Fruit fly (Drosophila melanogaster) whole organism, adult: ENCODE data around the gene CG32086.

Experiments
- CG11617 ChIP-seq: fragments of 200-800 bp; sonication (Bioruptor generic); optimal IDR thresholded peaks from 2 replicates; lab custom pipeline; 2017; ENCODE audit warnings: mild to moderate bottlenecking, missing biosample characterization, missing genetic modification reagents, missing genetic modification characterization
- CG12768 ChIP-seq: fragments of 200-800 bp; sonication (Bioruptor generic); optimal IDR thresholded peaks from 2 replicates; lab custom pipeline; 2017; ENCODE audit warnings: missing biosample characterization, missing genetic modification characterization, mild to moderate bottlenecking, moderate library complexity, missing genetic modification reagents
- CG14711 ChIP-seq: fragments of 200-800 bp; sonication (Bioruptor generic); optimal IDR thresholded peaks from 2 replicates; lab custom pipeline; 2018; ENCODE audit warnings: missing biosample characterization, mild to moderate bottlenecking, missing genetic modification characterization, moderate library complexity
- CG1620 ChIP-seq: fragments of 200-800 bp; sonication (Bioruptor generic); optimal IDR thresholded peaks from 2 replicates; lab custom pipeline; 2016; ENCODE audit warnings: missing biosample characterization, missing genetic modification characterization
- CG33017 ChIP-seq: fragments of 200-800 bp; sonication (Bioruptor generic); optimal IDR thresholded peaks from 2 replicates; lab custom pipeline; 2018; ENCODE audit warnings: missing biosample characterization, mild to moderate bottlenecking, missing genetic modification characterization, moderate library complexity
- CG5204 ChIP-seq: fragments of 200-800 bp; sonication (Bioruptor generic); optimal IDR thresholded peaks from 2 replicates; lab custom pipeline; 2016; ENCODE audit warnings: missing biosample characterization, missing genetic modification characterization
- CG7045 ChIP-seq: fragments of 200-800 bp; sonication (Bioruptor generic); optimal IDR thresholded peaks from 2 replicates; lab custom pipeline; 2017; ENCODE audit warnings: missing biosample characterization, mild to moderate bottlenecking, missing genetic modification characterization
- CG7101 ChIP-seq: fragments of 200-800 bp; sonication (Bioruptor generic); optimal IDR thresholded peaks from 2 replicates; lab custom pipeline; 2018; ENCODE audit warnings: missing biosample characterization, mild to moderate bottlenecking, missing genetic modification characterization, moderate library complexity
- Clk ChIP-seq: fragments of 200-800 bp; sonication (Bioruptor generic); optimal IDR thresholded peaks from 2 replicates; lab custom pipeline; 2017; ENCODE audit warnings: missing biosample characterization, missing genetic modification characterization
- Crg-1 ChIP-seq: fragments of 200-800 bp; sonication (Bioruptor generic); optimal IDR thresholded peaks from 2 replicates; lab custom pipeline; 2016; ENCODE audit warnings: missing biosample characterization, missing genetic modification characterization
- Hr96 ChIP-seq: fragments of 200-800 bp; sonication (Bioruptor generic); optimal IDR thresholded peaks from 2 replicates; lab custom pipeline; 2016; ENCODE audit warnings: missing biosample characterization, missing genetic modification characterization
- Mnt ChIP-seq: fragments of 200-800 bp; sonication (Bioruptor generic); optimal IDR thresholded peaks from 2 replicates; lab custom pipeline; 2016; ENCODE audit warnings: missing biosample characterization, mild to moderate bottlenecking, missing genetic modification characterization
- bab1 ChIP-seq: fragments of 200-800 bp; sonication (Bioruptor generic); optimal IDR thresholded peaks from 3 replicates; lab custom pipeline; 2019; ENCODE audit warnings: missing biosample characterization, mild to moderate bottlenecking, missing genetic modification characterization, moderate library complexity
- cic ChIP-seq: fragments of 200-800 bp; sonication (Bioruptor generic); optimal IDR thresholded peaks from 2 replicates; lab custom pipeline; 2017; ENCODE audit warnings: missing biosample characterization, mild to moderate bottlenecking, missing genetic modification characterization, moderate library complexity
- cnc ChIP-seq, 2 experiments: fragments of >200 bp; optimal IDR thresholded peaks; 2 replicates each; lab custom pipeline; 2017
- kay ChIP-seq: fragments of 200-800 bp; sonication (Bioruptor generic); peaks from one replicate; lab custom pipeline; 2016; ENCODE audit warnings: missing biosample characterization, missing genetic modification characterization, borderline replicate concordance
- ovo ChIP-seq: fragments of 200-800 bp; sonication (Bioruptor generic); optimal IDR thresholded peaks from 2 replicates; lab custom pipeline; 2016; ENCODE audit warnings: missing biosample characterization, missing genetic modification characterization
- pad ChIP-seq: fragments of 200-800 bp; sonication (Bioruptor generic); optimal IDR thresholded peaks from 3 replicates; lab custom pipeline; 2017; ENCODE audit warnings: missing biosample characterization, missing genetic modification characterization, mild to moderate bottlenecking, moderate library complexity, missing genetic modification reagents
- tj ChIP-seq: fragments of 200-800 bp; sonication (Bioruptor generic); optimal IDR thresholded peaks from 3 replicates; lab custom pipeline; 2017; ENCODE audit warnings: missing biosample characterization, mild to moderate bottlenecking, missing genetic modification characterization, moderate library complexity
- toe ChIP-seq: fragments of 200-800 bp; sonication (Bioruptor generic); optimal IDR thresholded peaks from 2 replicates; lab custom pipeline; 2016; ENCODE audit warnings: missing biosample characterization, missing genetic modification characterization

CG32086 gene

DNA sequence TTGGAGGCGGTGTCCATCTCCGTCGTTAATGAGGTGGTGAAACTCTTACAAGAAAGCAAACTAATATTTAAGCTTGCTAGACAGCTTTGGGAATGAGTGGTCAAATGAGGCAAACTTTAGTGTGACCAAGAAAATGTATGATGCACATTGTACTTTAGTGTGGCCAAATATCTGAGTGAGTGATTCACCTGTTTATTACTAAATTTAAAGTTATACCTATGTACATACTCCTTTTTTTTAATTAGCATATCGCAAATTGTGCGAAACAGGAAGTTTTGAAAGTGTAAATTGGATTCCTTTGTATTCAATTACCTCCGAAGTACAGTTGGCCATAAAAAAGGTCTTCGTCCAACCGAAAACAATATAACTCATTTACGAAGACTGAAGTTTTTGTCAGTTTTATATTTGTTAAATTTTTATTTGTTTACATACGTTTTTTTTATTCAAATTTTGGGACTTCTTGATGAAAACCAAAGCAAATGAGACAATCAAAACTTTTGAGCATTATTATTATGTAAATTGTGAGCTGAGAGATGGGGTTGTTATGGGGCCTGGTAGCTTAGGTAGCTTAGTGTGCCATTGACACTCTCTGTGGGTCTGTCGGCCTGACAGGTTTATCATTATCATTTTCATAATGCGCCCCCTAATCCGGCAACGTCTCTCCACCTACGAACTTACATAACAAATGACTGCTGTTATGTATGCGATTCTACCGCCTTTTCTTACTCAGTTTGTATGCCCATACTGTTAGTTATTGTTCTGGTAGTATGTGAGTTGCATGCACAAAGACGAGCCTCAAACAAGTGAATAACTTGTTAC is 44.1 kb downstream of the CG32086 start:
- TF ChIP-seq CG12768 (no peak), CG14711 (tag; lab: Kevin White, UChicago) (no peak), CG5204 (GFP tag; lab: Kevin White, UChicago) (no peak), cic (GFP tag; lab: Kevin White, UChicago) (no peak), CG7101 (tag; lab: Kevin White, UChicago) (no peak), CG1620 (GFP tag; lab: Kevin White, UChicago) (no peak), ovo (GFP tag; lab: Kevin White, UChicago) (no peak), cnc (optimal IDR thresholded peaks at IDR 0.05; lab: Kevin White, UChicago) (no peak), bab1 (GFP tag; lab: Kevin White, UChicago) (no peak), toe (GFP tag; lab: Kevin White, UChicago) (no peak), Clk (GFP tag; lab: Kevin White, UChicago) (no peak)

DNA sequence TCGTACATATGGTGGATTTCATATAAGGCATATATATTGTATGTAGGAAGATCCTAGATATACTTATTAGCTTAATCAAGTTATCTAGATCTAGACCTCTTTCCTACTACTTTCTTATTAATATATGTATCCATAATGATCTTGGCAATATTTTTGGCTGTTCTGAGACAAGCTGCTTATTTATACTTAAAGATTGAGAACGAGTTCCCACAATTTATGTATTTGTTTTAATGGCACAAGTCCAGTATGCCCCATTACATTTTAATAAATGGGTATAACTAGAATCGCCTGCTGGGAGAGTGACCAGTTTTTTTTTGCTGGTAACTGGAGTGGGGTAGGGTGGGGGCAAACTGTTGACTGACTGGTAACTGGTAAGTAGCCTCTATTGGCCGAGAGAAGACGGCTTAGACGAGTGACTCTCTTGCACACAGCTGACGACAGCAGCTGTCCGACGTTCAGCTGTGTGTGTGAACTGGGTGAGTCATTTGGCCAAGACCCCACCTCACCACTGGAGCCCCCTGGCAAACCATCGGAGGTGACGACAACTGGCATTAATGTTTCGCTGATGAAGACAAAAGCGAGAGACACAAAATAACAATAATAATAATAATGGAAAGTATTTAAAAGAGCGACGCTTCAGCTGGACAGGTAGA is 47.0 kb downstream of the CG32086 start:
- TF ChIP-seq kay (peak; percentile 89), CG7045 (GFP tag; lab: Kevin White, UChicago) (no peak), CG5204 (GFP tag; lab: Kevin White, UChicago) (no peak), tj (peak; percentile 81)

DNA sequence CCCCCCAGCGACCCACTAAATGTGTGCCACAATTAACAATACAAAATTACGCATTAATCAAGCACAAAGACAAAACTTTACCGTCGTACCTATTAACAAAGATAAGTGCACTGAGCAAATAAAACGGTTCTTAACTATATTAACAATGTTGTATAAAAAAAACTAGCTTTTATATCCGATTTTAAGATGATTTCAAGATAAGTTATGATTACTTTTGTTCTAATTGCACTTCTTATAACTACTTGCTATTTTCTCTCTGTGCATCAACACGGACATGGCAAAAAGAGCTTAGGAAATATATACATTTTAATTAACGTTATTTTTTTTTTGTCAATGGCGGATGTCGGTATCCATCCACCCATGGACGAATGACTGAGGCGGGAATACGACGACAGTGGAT is 47.7 kb downstream of the CG32086 start:
- TF ChIP-seq bab1 (GFP tag; lab: Kevin White, UChicago) = no peak
- TF ChIP-seq Mnt = no peak
- no peak for TF ChIP-seq pad (GFP tag; lab: Kevin White, UChicago)
- no peak for TF ChIP-seq Crg-1 (GFP tag; lab: Kevin White, UChicago)
- no peak for TF ChIP-seq CG7101 (tag; lab: Kevin White, UChicago)
- no peak for TF ChIP-seq ovo (GFP tag; lab: Kevin White, UChicago)
- no peak for TF ChIP-seq Clk (GFP tag; lab: Kevin White, UChicago)
- no peak for TF ChIP-seq CG33017 (tag; lab: Kevin White, UChicago)
- TF ChIP-seq CG11617 (GFP tag; lab: Kevin White, UChicago) = no peak
- TF ChIP-seq cic (GFP tag; lab: Kevin White, UChicago) = no peak
- TF ChIP-seq kay = no peak
- no peak for TF ChIP-seq tj
- no peak for TF ChIP-seq cnc (optimal IDR thresholded peaks at IDR 0.05; lab: Kevin White, UChicago)
- no peak for TF ChIP-seq CG1620 (GFP tag; lab: Kevin White, UChicago)

DNA sequence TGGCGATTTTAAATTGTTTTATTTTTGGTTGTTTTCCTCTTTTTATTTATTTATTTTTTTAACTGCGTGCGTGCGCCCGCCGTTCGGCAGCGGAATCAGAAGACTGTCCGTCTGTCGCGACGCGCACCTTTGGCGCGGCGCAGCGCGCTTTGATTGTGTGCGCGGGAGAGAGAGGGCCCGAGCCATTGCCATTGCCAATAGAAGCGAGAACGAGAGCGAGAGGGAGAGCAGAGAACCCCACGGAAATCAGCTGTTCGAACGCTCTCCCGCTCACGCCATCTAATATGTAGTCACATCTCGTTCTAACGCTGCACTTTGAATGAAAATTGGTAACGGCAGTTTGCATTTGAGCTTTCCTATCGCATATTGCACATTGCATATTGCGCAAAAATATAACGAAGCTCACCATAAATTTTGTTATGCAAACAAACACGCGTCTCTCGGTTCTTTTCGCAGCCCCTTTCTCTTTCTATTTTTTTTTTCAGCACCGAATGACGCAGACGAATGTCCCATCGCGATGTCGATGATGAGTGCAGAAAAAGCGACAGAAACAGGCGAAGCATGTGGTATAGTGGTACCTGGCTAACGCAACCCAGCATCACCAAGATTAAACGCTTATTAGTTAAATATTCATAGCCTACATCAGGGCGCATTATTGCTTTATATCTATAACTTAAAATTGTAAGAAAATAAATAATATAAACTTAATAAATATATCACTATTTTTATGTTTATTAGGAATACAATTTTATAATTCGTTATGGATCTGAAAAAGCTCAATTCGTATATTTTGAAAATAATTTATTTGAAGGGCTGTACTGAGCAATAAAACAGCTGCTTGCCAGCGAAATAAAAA is 49.2 kb downstream of the CG32086 start:
- TF ChIP-seq pad (GFP tag; lab: Kevin White, UChicago) (no peak), ovo (GFP tag; lab: Kevin White, UChicago) (peak; percentile 71), CG14711 (tag; lab: Kevin White, UChicago) (no peak), cnc (optimal IDR thresholded peaks at IDR 0.05; lab: Kevin White, UChicago) (no peak), Clk (GFP tag; lab: Kevin White, UChicago) (peak; percentile 61), bab1 (GFP tag; lab: Kevin White, UChicago) (no peak), CG1620 (GFP tag; lab: Kevin White, UChicago) (peak; percentile 55), toe (GFP tag; lab: Kevin White, UChicago) (peak; percentile 18), cic (GFP tag; lab: Kevin White, UChicago) (peak; percentile 44), CG11617 (GFP tag; lab: Kevin White, UChicago) (no peak), Hr96 (no peak), CG5204 (GFP tag; lab: Kevin White, UChicago) (no peak), CG33017 (tag; lab: Kevin White, UChicago) (peak; percentile 23), Crg-1 (GFP tag; lab: Kevin White, UChicago) (no peak), CG12768 (peak; percentile 49), Mnt (peak; percentile 20), kay (peak; percentile 97), CG7101 (tag; lab: Kevin White, UChicago) (no peak), CG7045 (GFP tag; lab: Kevin White, UChicago) (no peak), tj (peak; percentile 70)

DNA sequence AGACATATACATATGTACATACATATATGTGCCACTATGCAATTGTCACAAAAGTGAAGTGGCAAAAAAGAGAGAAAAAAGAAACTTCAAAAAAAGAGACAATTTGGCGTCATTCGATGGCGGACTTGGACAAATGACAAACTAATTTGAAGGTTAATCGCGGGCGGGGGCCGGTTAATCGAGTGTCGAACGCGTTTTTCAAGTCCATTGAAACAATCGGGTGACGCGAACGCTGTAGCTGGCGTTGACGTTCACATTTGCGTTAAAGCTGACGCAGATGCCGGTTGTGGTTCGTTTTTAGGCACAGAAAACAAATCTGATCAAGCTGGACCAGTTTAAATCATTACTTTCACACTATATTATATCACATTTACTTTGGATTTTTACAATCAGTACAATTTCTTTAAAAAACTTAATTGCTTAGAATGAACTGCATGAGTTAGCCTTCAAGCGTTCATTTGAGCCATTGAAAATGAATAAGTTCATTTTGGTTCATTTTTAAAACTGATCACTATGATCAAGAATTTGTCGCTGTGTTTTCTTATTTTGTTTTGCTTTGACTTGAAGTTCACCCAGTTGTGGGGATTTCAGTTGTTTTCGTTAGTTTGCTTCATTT is 50.1 kb downstream of the CG32086 start:
- no peak for TF ChIP-seq pad (GFP tag; lab: Kevin White, UChicago)
- TF ChIP-seq kay = no peak
- no peak for TF ChIP-seq CG14711 (tag; lab: Kevin White, UChicago)
- no peak for TF ChIP-seq CG33017 (tag; lab: Kevin White, UChicago)
- TF ChIP-seq Crg-1 (GFP tag; lab: Kevin White, UChicago) = no peak
- TF ChIP-seq Hr96 = no peak
- no peak for TF ChIP-seq Mnt
- TF ChIP-seq tj = no peak
- TF ChIP-seq cnc (optimal IDR thresholded peaks at IDR 0.05; lab: Kevin White, UChicago) = no peak
- TF ChIP-seq bab1 (GFP tag; lab: Kevin White, UChicago) = no peak
- TF ChIP-seq CG11617 (GFP tag; lab: Kevin White, UChicago) = no peak
- TF ChIP-seq CG5204 (GFP tag; lab: Kevin White, UChicago) = no peak
- TF ChIP-seq CG7101 (tag; lab: Kevin White, UChicago) = no peak
- no peak for TF ChIP-seq CG7045 (GFP tag; lab: Kevin White, UChicago)
- TF ChIP-seq Clk (GFP tag; lab: Kevin White, UChicago) = no peak
